Worm (Caenorhabditis elegans) whole organism, L1 larva: ENCODE data around the gene srj-21.

Source experiments
- C16A3.4 ChIP-seq: fragments of 150-350 bp; optimal IDR thresholded peaks from 2 replicates; lab custom pipeline; 2014; ENCODE audit warnings: missing biosample characterization, missing genetic modification characterization
- alr-1 ChIP-seq: fragments of 200-800 bp; sonication (Bioruptor generic); optimal IDR thresholded peaks from 2 replicates; lab custom pipeline; 2018; ENCODE audit warnings: borderline replicate concordance, mild to moderate bottlenecking, missing genetic modification characterization, missing compliant biosample characterization
- ama-1 ChIP-seq: fragments of 150-350 bp; optimal IDR thresholded peaks from 2 replicates; lab custom pipeline; 2014
- blmp-1 ChIP-seq: fragments of 150-350 bp; optimal IDR thresholded peaks from 2 replicates; lab custom pipeline; 2014; ENCODE audit warnings: missing biosample characterization, missing genetic modification characterization
- ceh-82 ChIP-seq, 3 experiments: fragments of 150-350 bp in 1 of 3; sonication (generic microtip) in 2 of 3; optimal IDR thresholded peaks; 2 replicates each; lab custom pipeline; 2014 to 2017; ENCODE audit warnings: missing biosample characterization in 3 of 3, missing genetic modification characterization in 3 of 3
- ceh-88 ChIP-seq: fragments of 200-800 bp; sonication (Bioruptor generic); IDR thresholded peaks from 2 replicates; pipeline ENCODE4 v1.3.6; 2022; ENCODE audit warnings: missing genetic modification characterization, missing compliant biosample characterization
- dpl-1 ChIP-seq, 3 experiments: fragments of 150-350 bp in 2 of 3; sonication (generic microtip) in 1 of 3; optimal IDR thresholded peaks; 2 replicates each; lab custom pipeline; 2014 to 2017; ENCODE audit warnings: missing biosample characterization in 3 of 3, missing genetic modification characterization in 3 of 3, missing genetic modification reagents in 3 of 3
- dsc-1 ChIP-seq: sonication (generic microtip); optimal IDR thresholded peaks from 2 replicates; lab custom pipeline; 2016; ENCODE audit warnings: mild to moderate bottlenecking, missing genetic modification characterization, missing compliant biosample characterization
- efl-1 ChIP-seq, 4 experiments: fragments of 150-350 bp; optimal IDR thresholded peaks in 3 of 4; peaks in 1 of 4; 1 replicate in 1 of 4; 2 replicates in 3 of 4; lab custom pipeline; 2014; ENCODE audit warnings: missing biosample characterization in 2 of 4, missing genetic modification characterization in 2 of 4, missing genetic modification reagents in 2 of 4
- efl-3 ChIP-seq: fragments of 200-800 bp; sonication (Bioruptor generic); optimal IDR thresholded peaks from 2 replicates; lab custom pipeline; 2018; ENCODE audit warnings: mild to moderate bottlenecking, missing genetic modification characterization, missing compliant biosample characterization
- egl-27 ChIP-seq, 2 experiments: fragments of 150-350 bp in 1 of 2; sonication (generic microtip); optimal IDR thresholded peaks; 3 replicates each; lab custom pipeline; 2017 to 2018; ENCODE audit warnings: missing biosample characterization in 2 of 2, missing genetic modification characterization in 2 of 2, missing genetic modification reagents in 2 of 2
- fkh-8 ChIP-seq: sonication (generic microtip); optimal IDR thresholded peaks from 2 replicates; lab custom pipeline; 2016; ENCODE audit warnings: mild to moderate bottlenecking, missing genetic modification characterization, missing compliant biosample characterization
- fos-1 ChIP-seq: fragments of 150-350 bp; optimal IDR thresholded peaks from 2 replicates; lab custom pipeline; 2014; ENCODE audit warnings: missing biosample characterization, missing genetic modification characterization
- grh-1 ChIP-seq: fragments of 200-800 bp; sonication (Bioruptor generic); IDR thresholded peaks from 2 replicates; pipeline ENCODE4 v1.3.6; 2022; ENCODE audit warnings: missing genetic modification reagents, missing genetic modification characterization, missing compliant biosample characterization
- hlh-4 ChIP-seq: sonication (generic microtip); optimal IDR thresholded peaks from 2 replicates; lab custom pipeline; 2016; ENCODE audit warnings: mild to moderate bottlenecking, missing genetic modification characterization, missing compliant biosample characterization
- irx-1 ChIP-seq: sonication (generic microtip); optimal IDR thresholded peaks from 2 replicates; lab custom pipeline; 2016; ENCODE audit warnings: missing genetic modification characterization, missing compliant biosample characterization
- jun-1 ChIP-seq: fragments of 150-350 bp; optimal IDR thresholded peaks from 2 replicates; lab custom pipeline; 2014; ENCODE audit warnings: missing biosample characterization, missing genetic modification reagents, missing genetic modification characterization
- lin-13 ChIP-seq: fragments of 150-350 bp; optimal IDR thresholded peaks from 2 replicates; lab custom pipeline; 2014; ENCODE audit warnings: missing biosample characterization, missing genetic modification reagents, missing genetic modification characterization
- lin-14 ChIP-seq: fragments of 200-800 bp; sonication (Bioruptor generic); optimal IDR thresholded peaks from 2 replicates; lab custom pipeline; 2018; ENCODE audit warnings: mild to moderate bottlenecking, missing genetic modification characterization, moderate library complexity, missing compliant biosample characterization
- lin-15B ChIP-seq: fragments of 150-350 bp; sonication (generic microtip); optimal IDR thresholded peaks from 3 replicates; lab custom pipeline; 2014; ENCODE audit warnings: missing biosample characterization, missing genetic modification characterization
- lin-35 ChIP-seq, 2 experiments: fragments of 150-350 bp; optimal IDR thresholded peaks; 2 replicates each; lab custom pipeline; 2014; ENCODE audit warnings: missing biosample characterization in 2 of 2, missing genetic modification characterization in 2 of 2, missing genetic modification reagents in 2 of 2
- lsy-2 ChIP-seq, 2 experiments: fragments of 150-350 bp; optimal IDR thresholded peaks; 2 replicates each; lab custom pipeline; 2014; ENCODE audit warnings: missing biosample characterization in 2 of 2, missing genetic modification characterization in 2 of 2
- mdl-1 ChIP-seq, 2 experiments: fragments of 150-350 bp; optimal IDR thresholded peaks; 2 replicates each; lab custom pipeline; 2014 to 2017; ENCODE audit warnings: missing biosample characterization in 2 of 2, missing genetic modification characterization in 2 of 2, inconsistent platforms in 1 of 2
- nhr-90 ChIP-seq: sonication (generic microtip); optimal IDR thresholded peaks from 2 replicates; lab custom pipeline; 2016; ENCODE audit warnings: mild to moderate bottlenecking, missing genetic modification characterization, missing compliant biosample characterization; ENCODE audit not compliant: poor library complexity
- pax-3 ChIP-seq: fragments of 200-800 bp; sonication (Bioruptor generic); optimal IDR thresholded peaks from 2 replicates; lab custom pipeline; 2018; ENCODE audit warnings: mild to moderate bottlenecking, missing genetic modification characterization, moderate library complexity, missing compliant biosample characterization
- pqm-1 ChIP-seq: sonication (generic microtip); optimal IDR thresholded peaks from 3 replicates; lab custom pipeline; 2017; ENCODE audit warnings: missing biosample characterization, missing genetic modification characterization
- rnt-1 ChIP-seq: sonication (generic microtip); optimal IDR thresholded peaks from 2 replicates; lab custom pipeline; 2016; ENCODE audit warnings: mild to moderate bottlenecking, missing genetic modification characterization, moderate library complexity, missing compliant biosample characterization
- skn-1 ChIP-seq: fragments of 150-350 bp; optimal IDR thresholded peaks from 2 replicates; lab custom pipeline; 2014; ENCODE audit warnings: missing biosample characterization, missing genetic modification characterization
- snpc-4 ChIP-seq: fragments of 150-350 bp; optimal IDR thresholded peaks from 2 replicates; lab custom pipeline; 2014; ENCODE audit warnings: missing biosample characterization, missing genetic modification characterization
- snu-23 ChIP-seq: sonication (generic microtip); optimal IDR thresholded peaks from 2 replicates; lab custom pipeline; 2016; ENCODE audit warnings: missing genetic modification characterization, missing compliant biosample characterization
- sup-37 ChIP-seq: fragments of 200-800 bp; sonication (Bioruptor generic); optimal IDR thresholded peaks from 2 replicates; lab custom pipeline; 2018; ENCODE audit warnings: mild to moderate bottlenecking, missing genetic modification characterization, missing compliant biosample characterization
- tbx-2 ChIP-seq: sonication (generic microtip); optimal IDR thresholded peaks from 2 replicates; lab custom pipeline; 2016; ENCODE audit warnings: missing genetic modification characterization, missing compliant biosample characterization
- unc-30 ChIP-seq: sonication (generic microtip); optimal IDR thresholded peaks from 2 replicates; lab custom pipeline; 2017; ENCODE audit warnings: missing biosample characterization, missing genetic modification characterization
- unc-98 ChIP-seq: fragments of 200-800 bp; sonication (Bioruptor generic); IDR thresholded peaks from 2 replicates; pipeline ENCODE4 v1.3.6; 2022; ENCODE audit warnings: missing genetic modification characterization, missing compliant biosample characterization
- zip-4 ChIP-seq: fragments of 200-800 bp; sonication (Bioruptor generic); optimal IDR thresholded peaks from 2 replicates; lab custom pipeline; 2018; ENCODE audit warnings: mild to moderate bottlenecking, missing genetic modification characterization, moderate library complexity, missing compliant biosample characterization

Gene srj-21

DNA sequence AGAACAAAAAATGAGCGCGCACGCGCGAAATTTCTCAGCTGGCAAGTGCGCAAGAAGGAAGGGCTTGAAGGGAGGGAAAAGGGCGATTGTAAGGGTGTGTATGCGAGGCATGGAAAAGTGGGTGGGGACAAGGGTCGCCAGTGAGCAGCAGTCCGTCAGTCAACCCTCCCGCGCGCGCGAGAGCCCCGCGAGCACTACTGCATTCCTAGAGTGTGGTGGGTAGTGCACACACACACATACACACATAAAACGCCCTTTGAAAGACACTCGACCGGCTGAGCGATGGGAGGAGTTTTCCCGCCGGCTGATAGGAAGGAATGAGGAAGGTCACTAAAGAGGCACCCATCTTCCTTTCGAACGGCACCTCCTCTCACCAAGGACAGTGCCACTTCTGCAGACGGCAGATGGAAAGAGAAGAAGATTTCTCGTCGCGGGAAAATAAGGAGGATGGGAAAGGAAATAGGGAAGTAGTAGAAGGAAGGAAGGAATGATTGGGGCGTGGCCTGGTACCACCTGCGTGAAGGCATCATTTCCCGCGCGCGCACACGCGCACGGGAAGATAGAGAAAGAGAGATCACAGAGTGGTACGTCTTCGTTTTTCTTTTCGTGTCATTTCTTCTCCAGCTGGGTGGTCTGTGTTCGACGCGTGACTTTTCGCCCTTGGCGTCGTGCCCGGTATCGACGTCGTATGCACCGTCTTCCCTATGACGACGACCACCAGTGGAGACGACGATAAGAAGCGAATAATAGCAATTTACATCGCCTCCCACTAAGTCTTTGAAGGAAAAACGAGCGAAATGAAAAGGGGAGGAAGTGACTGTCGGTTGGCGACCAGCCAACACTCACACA lies 28.0 kb upstream of the srj-21 start (continued):
- TF ChIP-seq unc-98 (GFP tag; lab: Robert Waterston, UW) (no peak), C16A3.4 (peak; percentile 60), irx-1 (tag; lab: Kevin White, UChicago) (peak; percentile 64), sup-37 (GFP tag; lab: Kevin White, UChicago) (no peak), lin-35 (GFP tag; optimal IDR thresholded peaks at IDR 0.05; lab: Kevin White, UChicago) (peak in 1 of 2 experiments; percentile 68), zip-4 (GFP tag; lab: Kevin White, UChicago) (peak; percentile 12), pqm-1 (tag; lab: Kevin White, UChicago) (no peak), snpc-4 (tag; lab: Kevin White, UChicago) (peak; percentile 22), pax-3 (tag; lab: Kevin White, UChicago) (peak; percentile 26), blmp-1 (peak; percentile 85), ceh-88 (GFP tag; lab: Robert Waterston, UW) (0 out of 2 replicates have a peak, but pooled peaks have one; percentile 31), rnt-1 (tag; lab: Kevin White, UChicago) (peak; percentile 18), alr-1 (tag; lab: Kevin White, UChicago) (no peak), efl-3 (GFP tag; lab: Kevin White, UChicago) (peak; percentile 29), fkh-8 (no peak), dsc-1 (no peak), fos-1 (tag; lab: Kevin White, UChicago) (no peak), lin-13 (peak; percentile 59), nhr-90 (tag; lab: Kevin White, UChicago) (peak; percentile 80), hlh-4 (tag; lab: Kevin White, UChicago) (no peak), jun-1 (tag; lab: Kevin White, UChicago) (peak; percentile 34), egl-27 (tag; optimal IDR thresholded peaks at IDR 0.05; lab: Kevin White, UChicago) (peak; percentile 25 to 54), skn-1 (tag; lab: Kevin White, UChicago) (peak; percentile 77), grh-1 (peak; percentile 73), efl-1 (optimal IDR thresholded peaks at IDR 0.05; lab: Kevin White, UChicago) (peak; percentile 5 to 24), efl-1 (GFP tag; optimal IDR thresholded peaks at IDR 0.05 in 1 of 2; lab: Kevin White, UChicago) (peak in 1 of 2 experiments; percentile 90), ama-1 (no peak), snu-23 (GFP tag; lab: Kevin White, UChicago) (peak; percentile 69), mdl-1 (tag; optimal IDR thresholded peaks at IDR 0.05; lab: Kevin White, UChicago) (peak in 1 of 2 experiments; percentile 91), lin-15B (tag; lab: Kevin White, UChicago) (no peak), lsy-2 (tag; optimal IDR thresholded peaks at IDR 0.05; lab: Kevin White, UChicago) (peak; percentile 46 to 62), ceh-82 (tag; optimal IDR thresholded peaks at IDR 0.05; lab: Kevin White, UChicago) (peak in 1 of 3 experiments; percentile 16), lin-14 (peak; percentile 96), tbx-2 (tag; lab: Kevin White, UChicago) (peak; percentile 27)

DNA sequence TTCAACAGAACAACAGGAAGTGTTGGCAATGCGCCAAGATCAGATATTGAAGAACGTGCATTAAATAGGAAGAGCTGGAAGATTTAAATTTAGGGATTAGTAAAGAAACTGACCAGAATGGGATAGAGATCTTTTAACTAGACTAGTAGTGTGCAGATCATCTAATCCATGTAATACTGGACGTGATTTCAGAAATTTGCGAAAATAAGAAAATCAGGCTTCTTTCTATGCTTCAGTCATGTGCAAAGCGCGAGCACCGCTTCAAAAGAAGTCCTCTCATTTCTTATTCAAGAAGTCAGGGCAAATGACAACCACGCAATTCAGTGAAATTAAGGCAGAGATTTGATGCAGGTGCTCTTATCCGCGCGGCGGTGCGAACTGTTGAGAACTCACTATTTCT lies 27.1 kb upstream of the srj-21 start:
- TF ChIP-seq fkh-8 (peak; percentile 29), dpl-1 (GFP tag; optimal IDR thresholded peaks at IDR 0.05; lab: Kevin White, UChicago) (no peak), efl-1 (optimal IDR thresholded peaks at IDR 0.05; lab: Kevin White, UChicago) (no peak), efl-1 (GFP tag; optimal IDR thresholded peaks at IDR 0.05 in 1 of 2; lab: Kevin White, UChicago) (peak in 1 of 2 experiments; percentile 59), dsc-1 (peak; percentile 60), unc-30 (tag; lab: Kevin White, UChicago) (no peak)
